Worm (Caenorhabditis elegans): ENCODE measurements around the gene chil-22.

DNA sequence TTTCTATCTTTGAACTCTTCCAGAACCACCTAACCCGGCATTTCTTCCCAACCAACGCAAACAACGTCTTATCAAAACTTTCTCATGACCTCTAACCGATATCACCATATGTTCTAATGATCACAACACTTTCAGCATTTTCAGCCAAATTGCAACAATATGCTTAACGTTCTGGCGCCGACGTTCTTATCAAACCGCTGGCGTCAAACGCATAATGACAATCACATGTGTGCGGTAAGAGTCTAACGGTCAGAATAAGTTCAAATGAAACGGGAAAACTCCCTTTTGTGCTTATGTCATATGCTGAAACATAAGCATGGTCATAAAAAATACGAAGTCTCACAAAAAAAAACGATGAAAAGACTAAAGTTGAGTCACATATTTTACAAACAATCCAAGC is 34.9 kb upstream of the chil-22 start:
- TF ChIP-seq madf-3 (GFP tag; IDR thresholded peaks at IDR 0.05) (no peak), hlh-12 (tag; optimal IDR thresholded peaks at IDR 0.05) (no peak), Y53F4B.3 (GFP tag; IDR thresholded peaks at IDR 0.05) (no peak), Y95B8A.8 (GFP tag; IDR thresholded peaks at IDR 0.05) (peak; percentile 69; the same call in 1 of the 2 replicates), nhr-27 (tag; optimal IDR thresholded peaks at IDR 0.05) (no peak), dpff-1 (tag; optimal IDR thresholded peaks at IDR 0.05) (no peak), snpc-4 (GFP tag; optimal IDR thresholded peaks at IDR 0.05) (no peak), snpc-4 (tag; optimal IDR thresholded peaks at IDR 0.05) (no peak), ztf-22 (GFP tag; optimal IDR thresholded peaks at IDR 0.05) (peak; percentile 56), ama-1 (optimal IDR thresholded peaks at IDR 0.05) (no peak), ama-1 (GFP tag; optimal IDR thresholded peaks at IDR 0.05) (no peak), nhr-120 (GFP tag; IDR thresholded peaks at IDR 0.05) (no peak), rec-8 (tag; optimal IDR thresholded peaks at IDR 0.05) (no peak), ceh-40 (GFP tag; IDR thresholded peaks at IDR 0.05) (no peak)
